Fruit fly (Drosophila melanogaster): ENCODE measurements around the gene HDAC4.

The HDAC4 gene

dm6 chrX:13258048-13258756 lies 27.2 kb downstream of the HDAC4 start, which contains the start of the genes mew and CG15742:
mew (minus strand) TSS chrX:13258490.
CG15742 (minus strand) TSS chrX:13258495.
- TF ChIP-seq CG14711 (tag; optimal IDR thresholded peaks at IDR 0.05) (no peak), kay (GFP tag; ENCODE audit: borderline replicate concordance) (peak; percentile 24)

dm6 chrX:13256967-13257366 lies 28.5 kb downstream of the HDAC4 start:
- peak; percentile 49 for TF ChIP-seq tj (GFP tag; optimal IDR thresholded peaks at IDR 0.05)
- peak; percentile 42 for TF ChIP-seq Mnt (GFP tag; optimal IDR thresholded peaks at IDR 0.05)
- TF ChIP-seq pad (GFP tag; optimal IDR thresholded peaks at IDR 0.05): peak; percentile 16
- TF ChIP-seq bab1 (GFP tag; optimal IDR thresholded peaks at IDR 0.05): peak; percentile 12
- no peak for TF ChIP-seq CG14711 (tag; optimal IDR thresholded peaks at IDR 0.05)
- peak; percentile 3 for TF ChIP-seq CG7101 (tag; optimal IDR thresholded peaks at IDR 0.05)

- TF ChIP-seq kay (GFP tag; ENCODE audit: borderline replicate concordance): no peak
- peak; percentile 83 for TF ChIP-seq cic (GFP tag; optimal IDR thresholded peaks at IDR 0.05)
- TF ChIP-seq Clk (GFP tag; optimal IDR thresholded peaks at IDR 0.05): no peak
- no peak for TF ChIP-seq cnc (optimal IDR thresholded peaks at IDR 0.05)
- TF ChIP-seq CG5204 (GFP tag; optimal IDR thresholded peaks at IDR 0.05): no peak
- peak; percentile 47 for TF ChIP-seq pad (GFP tag; optimal IDR thresholded peaks at IDR 0.05)
- no peak for TF ChIP-seq toe (GFP tag; optimal IDR thresholded peaks at IDR 0.05)
- TF ChIP-seq CG33017 (tag; optimal IDR thresholded peaks at IDR 0.05): peak; percentile 70
- no peak for TF ChIP-seq bab1 (GFP tag; optimal IDR thresholded peaks at IDR 0.05)
- no peak for TF ChIP-seq Crg-1 (GFP tag; optimal IDR thresholded peaks at IDR 0.05)
- TF ChIP-seq Mnt (GFP tag; optimal IDR thresholded peaks at IDR 0.05): peak; percentile 72
- TF ChIP-seq ovo (GFP tag; optimal IDR thresholded peaks at IDR 0.05): peak; percentile 64
- TF ChIP-seq CG7045 (GFP tag; optimal IDR thresholded peaks at IDR 0.05): peak; percentile 41
- peak; percentile 79 for TF ChIP-seq CG7101 (tag; optimal IDR thresholded peaks at IDR 0.05)
- TF ChIP-seq CG11617 (GFP tag; optimal IDR thresholded peaks at IDR 0.05): peak; percentile 69
- TF ChIP-seq Hr96 (GFP tag; optimal IDR thresholded peaks at IDR 0.05): no peak
- TF ChIP-seq CG12768 (GFP tag; optimal IDR thresholded peaks at IDR 0.05): peak; percentile 75
- peak; percentile 55 for TF ChIP-seq CG14711 (tag; optimal IDR thresholded peaks at IDR 0.05)
- TF ChIP-seq tj (GFP tag; optimal IDR thresholded peaks at IDR 0.05): peak; percentile 90
- no peak for TF ChIP-seq CG1620 (GFP tag; optimal IDR thresholded peaks at IDR 0.05)
Observed at dm6 chrX:13254442-13254841, 31.0 kb downstream of the HDAC4 start.

DNA sequence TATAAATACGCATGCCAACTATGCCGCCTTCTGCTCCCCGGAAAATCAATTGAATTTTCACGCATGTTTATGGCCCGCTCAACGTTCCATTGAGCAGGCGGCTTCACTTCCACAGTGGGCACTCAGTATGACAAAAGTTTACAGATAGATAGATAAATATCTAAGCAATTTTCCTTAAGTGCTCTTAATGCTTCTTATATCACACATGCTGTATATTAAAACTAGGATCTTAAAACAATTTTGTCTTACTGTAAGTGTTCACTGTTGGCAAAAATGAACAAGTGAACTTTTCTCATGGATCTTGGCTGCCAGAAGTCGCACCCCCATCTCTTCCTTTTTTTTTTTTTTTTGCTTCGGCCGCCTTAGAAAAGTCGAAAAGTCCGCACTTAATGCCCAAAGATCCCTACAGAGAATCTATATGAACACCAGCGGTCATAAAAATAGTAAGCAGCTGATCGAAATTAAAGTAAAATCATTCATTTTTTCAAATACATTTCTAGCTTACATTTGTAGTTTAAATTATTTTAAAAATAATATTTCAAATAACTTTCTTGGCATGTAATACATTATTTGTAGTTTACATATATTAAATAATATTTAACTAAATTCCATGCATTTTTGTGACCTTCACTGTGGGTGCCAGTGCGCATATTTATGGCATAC lies 32.2 kb downstream of the HDAC4 start:
- TF ChIP-seq CG14711 (tag; optimal IDR thresholded peaks at IDR 0.05): no peak
- TF ChIP-seq CG7045 (GFP tag; optimal IDR thresholded peaks at IDR 0.05): no peak
- TF ChIP-seq cnc (optimal IDR thresholded peaks at IDR 0.05): no peak
- TF ChIP-seq pad (GFP tag; optimal IDR thresholded peaks at IDR 0.05): no peak
- TF ChIP-seq CG12768 (GFP tag; optimal IDR thresholded peaks at IDR 0.05): no peak

DNA sequence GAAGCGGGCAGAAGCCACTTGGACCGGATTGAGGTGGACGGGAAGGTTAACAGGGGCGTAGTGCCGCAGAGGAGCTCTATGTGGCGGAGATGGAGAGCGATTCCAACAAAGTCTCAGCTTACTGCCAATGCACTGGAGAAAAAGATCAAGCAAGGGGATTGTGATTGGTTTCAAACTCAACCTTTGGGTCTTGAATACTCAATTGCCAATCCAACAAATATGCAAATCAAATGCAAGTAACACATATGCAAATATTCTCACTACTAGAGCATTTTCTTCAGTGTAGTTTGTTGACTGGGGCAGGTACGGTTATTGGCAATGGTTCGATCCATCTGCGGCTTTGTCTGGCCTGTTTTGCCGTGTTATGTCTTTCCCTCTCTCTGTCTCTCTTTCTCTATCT lies 34.1 kb downstream of the HDAC4 start:
- TF ChIP-seq CG1620 (GFP tag; optimal IDR thresholded peaks at IDR 0.05) (no peak), CG7045 (GFP tag; optimal IDR thresholded peaks at IDR 0.05) (no peak), CG11617 (GFP tag; optimal IDR thresholded peaks at IDR 0.05) (no peak), CG7101 (tag; optimal IDR thresholded peaks at IDR 0.05) (no peak), Mnt (GFP tag; optimal IDR thresholded peaks at IDR 0.05) (no peak), Crg-1 (GFP tag; optimal IDR thresholded peaks at IDR 0.05) (no peak)

- TF ChIP-seq toe (GFP tag; optimal IDR thresholded peaks at IDR 0.05) (no peak), CG5204 (GFP tag; optimal IDR thresholded peaks at IDR 0.05) (no peak), CG1620 (GFP tag; optimal IDR thresholded peaks at IDR 0.05) (no peak), CG33017 (tag; optimal IDR thresholded peaks at IDR 0.05) (no peak), Crg-1 (GFP tag; optimal IDR thresholded peaks at IDR 0.05) (no peak), CG14711 (tag; optimal IDR thresholded peaks at IDR 0.05) (no peak), kay (GFP tag; ENCODE audit: borderline replicate concordance) (no peak), CG11617 (GFP tag; optimal IDR thresholded peaks at IDR 0.05) (no peak), bab1 (GFP tag; optimal IDR thresholded peaks at IDR 0.05) (no peak), pad (GFP tag; optimal IDR thresholded peaks at IDR 0.05) (no peak), CG7045 (GFP tag; optimal IDR thresholded peaks at IDR 0.05) (no peak), Mnt (GFP tag; optimal IDR thresholded peaks at IDR 0.05) (no peak), Clk (GFP tag; optimal IDR thresholded peaks at IDR 0.05) (no peak), ovo (GFP tag; optimal IDR thresholded peaks at IDR 0.05) (no peak), CG12768 (GFP tag; optimal IDR thresholded peaks at IDR 0.05) (no peak), tj (GFP tag; optimal IDR thresholded peaks at IDR 0.05) (no peak)
Observed at dm6 chrX:13249732-13250395, 35.6 kb downstream of the HDAC4 start.

All from whole organism, adult.